Fruit fly (Drosophila melanogaster) whole organism, pupa: ENCODE results near the gene Pak.
A peak's percentile ranks its signal among the peaks of the same experiment; 100 is the strongest.

Experiments
- CG10348 ChIP-seq: fragments of 200-800 bp; sonication (Bioruptor generic); IDR thresholded peaks from 2 replicates; pipeline ENCODE4 v1.3.6; 2022; ENCODE audit warnings: missing biosample characterization, missing genetic modification characterization
- CG12605 ChIP-seq: fragments of 200-800 bp; sonication (Bioruptor generic); IDR thresholded peaks from 2 replicates; pipeline ENCODE4 v1.3.6; 2022; ENCODE audit warnings: missing biosample characterization, missing genetic modification characterization
- CG13204 ChIP-seq: fragments of 200-800 bp; sonication (Bioruptor generic); optimal IDR thresholded peaks from 2 replicates; lab custom pipeline; 2018; ENCODE audit warnings: missing biosample characterization, mild to moderate bottlenecking, missing genetic modification characterization, moderate library complexity
- CG14655 ChIP-seq: fragments of 200-800 bp; sonication (Bioruptor generic); optimal IDR thresholded peaks from 3 replicates; lab custom pipeline; 2017; ENCODE audit warnings: mild to moderate bottlenecking, missing biosample characterization, missing genetic modification reagents, missing genetic modification characterization
- CG15710 ChIP-seq: fragments of 200-800 bp; sonication (Bioruptor generic); optimal IDR thresholded peaks from 2 replicates; lab custom pipeline; 2018; ENCODE audit warnings: missing biosample characterization, mild to moderate bottlenecking, missing genetic modification characterization, moderate library complexity
- CG17806 ChIP-seq: fragments of 200-800 bp; sonication (Bioruptor generic); optimal IDR thresholded peaks from 2 replicates; lab custom pipeline; 2018; ENCODE audit warnings: missing biosample characterization, mild to moderate bottlenecking, missing genetic modification characterization, moderate library complexity
- CG32121 ChIP-seq: fragments of 200-800 bp; sonication (Bioruptor generic); IDR thresholded peaks from 2 replicates; pipeline ENCODE4 v1.3.6; 2022; ENCODE audit warnings: missing biosample characterization, missing genetic modification characterization
- CG34367 ChIP-seq: fragments of 200-800 bp; sonication (Bioruptor generic); optimal IDR thresholded peaks from 2 replicates; lab custom pipeline; 2018; ENCODE audit warnings: missing biosample characterization, mild to moderate bottlenecking, missing genetic modification characterization
- CG4496 ChIP-seq: fragments of 200-800 bp; sonication (Bioruptor generic); IDR thresholded peaks from 3 replicates; pipeline ENCODE4 v1.3.6; 2022; ENCODE audit warnings: missing biosample characterization, missing genetic modification characterization
- CG8159 ChIP-seq: fragments of 200-800 bp; sonication (Bioruptor generic); optimal IDR thresholded peaks from 3 replicates; lab custom pipeline; 2018; ENCODE audit warnings: missing biosample characterization, mild to moderate bottlenecking, missing genetic modification characterization, moderate library complexity
- CG8301 ChIP-seq: fragments of 200-800 bp; sonication (Bioruptor generic); optimal IDR thresholded peaks from 2 replicates; lab custom pipeline; 2018; ENCODE audit warnings: missing biosample characterization, mild to moderate bottlenecking, missing genetic modification characterization
- CG9948 ChIP-seq: fragments of 200-800 bp; sonication (Bioruptor generic); optimal IDR thresholded peaks from 2 replicates; lab custom pipeline; 2018; ENCODE audit warnings: missing biosample characterization, mild to moderate bottlenecking, missing genetic modification characterization, moderate library complexity
- D1 ChIP-seq: fragments of 200-800 bp; sonication (Bioruptor generic); optimal IDR thresholded peaks from 2 replicates; lab custom pipeline; 2018; ENCODE audit warnings: missing biosample characterization, mild to moderate bottlenecking, missing genetic modification characterization, moderate library complexity
- EcR ChIP-seq: fragments of 200-800 bp; sonication (Bioruptor generic); optimal IDR thresholded peaks from 3 replicates; lab custom pipeline; 2019; ENCODE audit warnings: missing biosample characterization, missing genetic modification characterization, mild to moderate bottlenecking, moderate library complexity, missing genetic modification reagents
- Ets98B ChIP-seq: fragments of 200-800 bp; sonication (Bioruptor generic); IDR thresholded peaks from 2 replicates; pipeline ENCODE4 v1.3.6; 2022; ENCODE audit warnings: missing biosample characterization, missing genetic modification characterization
- Pif1A ChIP-seq: fragments of 200-800 bp; sonication (Bioruptor generic); optimal IDR thresholded peaks from 3 replicates; lab custom pipeline; 2016; ENCODE audit warnings: missing biosample characterization, missing genetic modification characterization
- Pif1B ChIP-seq: fragments of 200-800 bp; sonication (Bioruptor generic); optimal IDR thresholded peaks from 3 replicates; lab custom pipeline; 2016; ENCODE audit warnings: missing biosample characterization, missing genetic modification characterization
- Snoo ChIP-seq: fragments of 200-800 bp; sonication (Bioruptor generic); optimal IDR thresholded peaks from 3 replicates; lab custom pipeline; 2017; ENCODE audit warnings: missing biosample characterization, mild to moderate bottlenecking, missing genetic modification characterization, inconsistent platforms
- fd96Ca ChIP-seq: fragments of 200-800 bp; sonication (Bioruptor generic); IDR thresholded peaks from 3 replicates; pipeline ENCODE4 v1.3.6; 2022; ENCODE audit warnings: missing biosample characterization, missing genetic modification characterization
- gl ChIP-seq: fragments of 200-800 bp; sonication (Bioruptor generic); optimal IDR thresholded peaks from 2 replicates; lab custom pipeline; 2018; ENCODE audit warnings: missing biosample characterization, mild to moderate bottlenecking, missing genetic modification characterization
- rn ChIP-seq: fragments of 200-800 bp; sonication (Bioruptor generic); IDR thresholded peaks from 2 replicates; pipeline ENCODE4 v1.3.6; 2022; ENCODE audit warnings: missing biosample characterization, missing genetic modification characterization

The Pak gene

dm6 chr3R:6350755-6351154 lies at the start of gene Pak:
TSS of gene Pak (plus strand) at chr3R:6350896.
- TF ChIP-seq CG4496 = no peak
- no peak for TF ChIP-seq CG34367 (tag; lab: Kevin White, UChicago)
- TF ChIP-seq CG13204 (GFP tag; lab: Kevin White, UChicago) = no peak
- no peak for TF ChIP-seq CG12605
- no peak for TF ChIP-seq CG15710 (tag; lab: Kevin White, UChicago)
- no peak for TF ChIP-seq CG8301 (tag; lab: Kevin White, UChicago)
- no peak for TF ChIP-seq EcR
- no peak for TF ChIP-seq Ets98B (GFP tag; lab: Robert Waterston, UW)
- no peak for TF ChIP-seq fd96Ca (GFP tag; lab: Robert Waterston, UW)
- no peak for TF ChIP-seq Snoo (tag; lab: Kevin White, UChicago)
- no peak for TF ChIP-seq rn (GFP tag; lab: Robert Waterston, UW)
- TF ChIP-seq gl (tag; lab: Kevin White, UChicago) = no peak
- no peak for TF ChIP-seq CG32121 (GFP tag; lab: Robert Waterston, UW)
- TF ChIP-seq CG9948 (tag; lab: Kevin White, UChicago) = no peak
- no peak for TF ChIP-seq CG14655 (GFP tag; lab: Kevin White, UChicago)
- no peak for TF ChIP-seq Pif1B (GFP tag; lab: Kevin White, UChicago)
- no peak for TF ChIP-seq Pif1A
- TF ChIP-seq CG8159 (tag; lab: Kevin White, UChicago) = no peak
- no peak for TF ChIP-seq CG17806 (tag; lab: Kevin White, UChicago)
- no peak for TF ChIP-seq CG10348 (GFP tag; lab: Robert Waterston, UW)

dm6 chr3R:6301257-6301839 lies 49.3 kb upstream of the Pak start, which contains the start of gene Osi15:
TSS of gene Osi15 (plus strand) at chr3R:6301804.
- TF ChIP-seq gl (tag; lab: Kevin White, UChicago) = no peak
- TF ChIP-seq D1 = no peak

dm6 chr3R:6303738-6304137 lies 47.0 kb upstream of the Pak start, which contains the start of gene CG46396:
TSS of gene CG46396 (plus strand) at chr3R:6304038.
- TF ChIP-seq CG4496 = no peak
- TF ChIP-seq EcR = no peak
- no peak for TF ChIP-seq CG9948 (tag; lab: Kevin White, UChicago)
- no peak for TF ChIP-seq CG8159 (tag; lab: Kevin White, UChicago)

- TF ChIP-seq Pif1B (GFP tag; lab: Kevin White, UChicago) = no peak
- no peak for TF ChIP-seq rn (GFP tag; lab: Robert Waterston, UW)
- TF ChIP-seq CG13204 (GFP tag; lab: Kevin White, UChicago) = no peak
- TF ChIP-seq Pif1A = no peak
These were observed 45.7 kb upstream of the Pak start, which contains the start of gene Osi16 for dm6 chr3R:6304947-6305346. TSS of gene Osi16 (plus strand) at chr3R:6305247.

- TF ChIP-seq EcR = no peak
- TF ChIP-seq CG8159 (tag; lab: Kevin White, UChicago) = no peak
- TF ChIP-seq CG17806 (tag; lab: Kevin White, UChicago) = no peak
- TF ChIP-seq Pif1A = no peak
- TF ChIP-seq CG9948 (tag; lab: Kevin White, UChicago) = no peak
- TF ChIP-seq CG34367 (tag; lab: Kevin White, UChicago) = no peak
- no peak for TF ChIP-seq fd96Ca (GFP tag; lab: Robert Waterston, UW)
- TF ChIP-seq gl (tag; lab: Kevin White, UChicago) = no peak
These were observed 44.1 kb upstream of the Pak start, which contains the start of gene CG46026 for dm6 chr3R:6306584-6306983. TSS of gene CG46026 (plus strand) at chr3R:6306884.

- TF ChIP-seq CG13204 (GFP tag; lab: Kevin White, UChicago) (no peak), Snoo (tag; lab: Kevin White, UChicago) (no peak), CG17806 (tag; lab: Kevin White, UChicago) (no peak), CG8301 (tag; lab: Kevin White, UChicago) (no peak), CG12605 (no peak), CG32121 (GFP tag; lab: Robert Waterston, UW) (no peak), CG34367 (tag; lab: Kevin White, UChicago) (no peak)
These were observed 41.0 kb upstream of the Pak start, which contains the start of gene CG31560 for dm6 chr3R:6309676-6310075. TSS of gene CG31560 (plus strand) at chr3R:6309976.

- no peak for TF ChIP-seq EcR
- 0 out of 3 replicates have a peak, but pooled peaks have one; percentile 21 for TF ChIP-seq CG4496
- no peak for TF ChIP-seq CG8301 (tag; lab: Kevin White, UChicago)
- TF ChIP-seq CG12605 = no peak
- no peak for TF ChIP-seq D1
- no peak for TF ChIP-seq CG34367 (tag; lab: Kevin White, UChicago)
These were observed 38.9 kb upstream of the Pak start, which contains the start of gene Osi17 for dm6 chr3R:6311641-6312259. TSS of gene Osi17 (plus strand) at chr3R:6311772.
